Fruit fly (Drosophila melanogaster) whole organism, embryonic: ENCODE results near the gene rho-4.
A peak's percentile ranks its signal among the peaks of the same experiment; 100 is the strongest.

Experiments used
- Abd-B ChIP-seq: fragments of 200-800 bp; sonication (Bioruptor generic); optimal IDR thresholded peaks from 2 replicates; lab custom pipeline; 2018; ENCODE audit warnings: missing biosample characterization, mild to moderate bottlenecking, missing genetic modification characterization, moderate library complexity
- C15 ChIP-seq: fragments of 200-800 bp; sonication (Bioruptor generic); IDR thresholded peaks from 3 replicates; pipeline ENCODE4 v1.3.6; 2022; ENCODE audit warnings: missing biosample characterization, missing genetic modification characterization
- CG10147 ChIP-seq: fragments of 200-800 bp; sonication (Bioruptor generic); optimal IDR thresholded peaks from 2 replicates; lab custom pipeline; 2019; ENCODE audit warnings: missing biosample characterization, mild to moderate bottlenecking, missing genetic modification characterization, moderate library complexity
- CG11247 ChIP-seq: fragments of 200-800 bp; sonication (Bioruptor generic); IDR thresholded peaks from 2 replicates; pipeline ENCODE4 v1.3.6; 2022; ENCODE audit warnings: missing biosample characterization, missing genetic modification characterization
- CG11723 ChIP-seq: fragments of 200-800 bp; sonication (Bioruptor generic); optimal IDR thresholded peaks from 2 replicates; lab custom pipeline; 2017; ENCODE audit warnings: missing biosample characterization, mild to moderate bottlenecking, missing genetic modification characterization
- CG12391 ChIP-seq: fragments of 200-800 bp; sonication (Bioruptor generic); optimal IDR thresholded peaks from 3 replicates; lab custom pipeline; 2018; ENCODE audit warnings: missing biosample characterization, mild to moderate bottlenecking, missing genetic modification characterization, moderate library complexity
- CG13123 ChIP-seq: fragments of 200-800 bp; sonication (Bioruptor generic); optimal IDR thresholded peaks from 2 replicates; lab custom pipeline; 2016; ENCODE audit warnings: missing biosample characterization, missing genetic modification characterization
- CG14965 ChIP-seq: fragments of 200-800 bp; sonication (Bioruptor generic); optimal IDR thresholded peaks from 2 replicates; lab custom pipeline; 2016; ENCODE audit warnings: missing biosample characterization, missing genetic modification characterization, borderline replicate concordance
- CG15269 ChIP-seq: fragments of 200-800 bp; sonication (Bioruptor generic); optimal IDR thresholded peaks from 2 replicates; lab custom pipeline; 2018; ENCODE audit warnings: missing biosample characterization, mild to moderate bottlenecking, missing genetic modification characterization, moderate library complexity
- CG17361 ChIP-seq: fragments of 200-800 bp; sonication (Bioruptor generic); IDR thresholded peaks from 3 replicates; pipeline ENCODE4 v1.3.6; 2022; ENCODE audit warnings: missing biosample characterization, missing genetic modification characterization
- CG17802 ChIP-seq: fragments of 200-800 bp; sonication (Bioruptor generic); optimal IDR thresholded peaks from 2 replicates; lab custom pipeline; 2018; ENCODE audit warnings: missing biosample characterization, mild to moderate bottlenecking, missing genetic modification characterization, moderate library complexity
- CG1792 ChIP-seq: fragments of 200-800 bp; sonication (Bioruptor generic); optimal IDR thresholded peaks from 2 replicates; lab custom pipeline; 2016; ENCODE audit warnings: missing biosample characterization, missing genetic modification characterization
- CG18262 ChIP-seq: fragments of 200-800 bp; optimal IDR thresholded peaks from 3 replicates; lab custom pipeline; 2019; ENCODE audit warnings: missing biosample characterization, mild to moderate bottlenecking, missing genetic modification characterization, moderate library complexity
- CG18764 ChIP-seq: fragments of 200-800 bp; sonication (Bioruptor generic); optimal IDR thresholded peaks from 3 replicates; lab custom pipeline; 2016; ENCODE audit warnings: missing biosample characterization, missing genetic modification characterization
- CG34376 ChIP-seq: fragments of 200-800 bp; sonication (Bioruptor generic); optimal IDR thresholded peaks from 2 replicates; lab custom pipeline; 2018; ENCODE audit warnings: missing biosample characterization, mild to moderate bottlenecking, missing genetic modification characterization
- CG4404 ChIP-seq: fragments of 200-800 bp; sonication (Bioruptor generic); IDR thresholded peaks from 2 replicates; pipeline ENCODE4 v1.3.6; 2022; ENCODE audit warnings: missing biosample characterization, missing genetic modification characterization
- CG6654 ChIP-seq: fragments of 200-800 bp; sonication (Bioruptor generic); optimal IDR thresholded peaks from 2 replicates; lab custom pipeline; 2017; ENCODE audit warnings: missing biosample characterization, mild to moderate bottlenecking, missing genetic modification characterization
- CG7928 ChIP-seq: fragments of 200-800 bp; sonication (Bioruptor generic); optimal IDR thresholded peaks from 2 replicates; lab custom pipeline; 2017; ENCODE audit warnings: missing biosample characterization, mild to moderate bottlenecking, missing genetic modification characterization
- CG8924 ChIP-seq: fragments of 200-800 bp; optimal IDR thresholded peaks from 3 replicates; lab custom pipeline; 2019; ENCODE audit warnings: missing biosample characterization, mild to moderate bottlenecking, missing genetic modification characterization, moderate library complexity
- CG9932 ChIP-seq: fragments of 200-800 bp; sonication (Bioruptor generic); IDR thresholded peaks from 2 replicates; pipeline ENCODE4 v1.3.6; 2022; ENCODE audit warnings: missing biosample characterization, missing genetic modification characterization
- Dad ChIP-seq: fragments of 200-800 bp; sonication (Bioruptor generic); optimal IDR thresholded peaks from 3 replicates; lab custom pipeline; 2016; ENCODE audit warnings: missing biosample characterization, missing genetic modification characterization
- HLH3B ChIP-seq: fragments of 200-800 bp; sonication (Bioruptor generic); IDR thresholded peaks from 2 replicates; pipeline ENCODE4 v1.3.6; 2022; ENCODE audit warnings: missing biosample characterization, missing genetic modification characterization
- Hey ChIP-seq: fragments of 200-800 bp; sonication (Bioruptor generic); optimal IDR thresholded peaks from 3 replicates; lab custom pipeline; 2018; ENCODE audit warnings: missing biosample characterization, mild to moderate bottlenecking, missing genetic modification characterization
- HmgD ChIP-seq: fragments of 200-800 bp; sonication (Bioruptor generic); optimal IDR thresholded peaks from 3 replicates; lab custom pipeline; 2016; ENCODE audit warnings: missing biosample characterization, missing genetic modification characterization
- Rfx ChIP-seq: fragments of 200-800 bp; sonication (Bioruptor generic); IDR thresholded peaks from 2 replicates; pipeline ENCODE4 v1.3.6; 2022; ENCODE audit warnings: missing biosample characterization, missing genetic modification characterization
- Six4 ChIP-seq: fragments of 200-800 bp; sonication (Bioruptor generic); optimal IDR thresholded peaks from 2 replicates; lab custom pipeline; 2016; ENCODE audit warnings: missing biosample characterization, missing genetic modification characterization
- Tbp ChIP-seq: fragments of >200 bp; optimal IDR thresholded peaks from 2 replicates; lab custom pipeline; 2018; ENCODE audit warnings: missing biosample characterization, missing genetic modification characterization
- ac ChIP-seq: fragments of 200-800 bp; sonication (Bioruptor generic); optimal IDR thresholded peaks from 3 replicates; lab custom pipeline; 2017; ENCODE audit warnings: missing biosample characterization, mild to moderate bottlenecking, missing genetic modification characterization
- amos ChIP-seq: fragments of 200-800 bp; sonication (Bioruptor generic); IDR thresholded peaks from 2 replicates; pipeline ENCODE4 v1.3.6; 2022; ENCODE audit warnings: missing biosample characterization, missing genetic modification characterization; ENCODE audit not compliant: partially characterized antibody
- cg ChIP-seq: fragments of 200-800 bp; sonication (Bioruptor generic); optimal IDR thresholded peaks from 3 replicates; lab custom pipeline; 2019; ENCODE audit warnings: missing biosample characterization, mild to moderate bottlenecking, missing genetic modification characterization, moderate library complexity
- crol ChIP-seq: fragments of 200-800 bp; sonication (Bioruptor generic); IDR thresholded peaks from 2 replicates; pipeline ENCODE4 v1.3.6; 2022; ENCODE audit warnings: missing biosample characterization, missing genetic modification characterization
- dm ChIP-seq: fragments of 200-800 bp; sonication (Bioruptor generic); optimal IDR thresholded peaks from 3 replicates; lab custom pipeline; 2016; ENCODE audit warnings: missing biosample characterization, missing genetic modification characterization
- gfzf ChIP-seq: fragments of 200-800 bp; sonication (Bioruptor generic); optimal IDR thresholded peaks from 2 replicates; lab custom pipeline; 2016; ENCODE audit warnings: missing biosample characterization, mild to moderate bottlenecking, missing genetic modification characterization, moderate library complexity
- grau ChIP-seq: fragments of 200-800 bp; optimal IDR thresholded peaks from 3 replicates; lab custom pipeline; 2019; ENCODE audit warnings: missing biosample characterization, mild to moderate bottlenecking, missing genetic modification characterization, moderate library complexity
- hbn ChIP-seq: fragments of 200-800 bp; sonication (Bioruptor generic); IDR thresholded peaks from 2 replicates; pipeline ENCODE4 v1.3.6; 2022; ENCODE audit warnings: missing biosample characterization, missing genetic modification characterization; ENCODE audit not compliant: partially characterized antibody
- maf-S ChIP-seq: fragments of 200-800 bp; sonication (Bioruptor generic); optimal IDR thresholded peaks from 2 replicates; lab custom pipeline; 2016; ENCODE audit warnings: missing biosample characterization, missing genetic modification characterization
- mam ChIP-seq: fragments of 200-800 bp; sonication (Bioruptor generic); optimal IDR thresholded peaks from 3 replicates; lab custom pipeline; 2016; ENCODE audit warnings: missing biosample characterization, missing genetic modification characterization
- nerfin-1 ChIP-seq: fragments of 200-800 bp; sonication (Bioruptor generic); optimal IDR thresholded peaks from 3 replicates; lab custom pipeline; 2019; ENCODE audit warnings: missing biosample characterization, mild to moderate bottlenecking, missing genetic modification characterization, moderate library complexity
- nmo ChIP-seq: fragments of 200-800 bp; sonication (Bioruptor generic); optimal IDR thresholded peaks from 2 replicates; lab custom pipeline; 2018; ENCODE audit warnings: missing biosample characterization, mild to moderate bottlenecking, missing genetic modification characterization, moderate library complexity
- p53 ChIP-seq: fragments of 200-800 bp; sonication (Bioruptor generic); optimal IDR thresholded peaks from 2 replicates; lab custom pipeline; 2016; ENCODE audit warnings: missing biosample characterization, missing genetic modification characterization
- pho ChIP-seq: fragments of 200-800 bp; sonication (Bioruptor generic); optimal IDR thresholded peaks from 2 replicates; lab custom pipeline; 2016; ENCODE audit warnings: missing biosample characterization, missing genetic modification characterization
- pnt ChIP-seq: fragments of 200-800 bp; sonication (Bioruptor generic); optimal IDR thresholded peaks from 3 replicates; lab custom pipeline; 2016; ENCODE audit warnings: missing biosample characterization, missing genetic modification characterization
- psq ChIP-seq: fragments of 200-800 bp; sonication (Bioruptor generic); optimal IDR thresholded peaks from 2 replicates; lab custom pipeline; 2017; ENCODE audit warnings: missing biosample characterization, missing genetic modification characterization
- salm ChIP-seq: fragments of 200-800 bp; sonication (Bioruptor generic); optimal IDR thresholded peaks from 2 replicates; lab custom pipeline; 2018; ENCODE audit warnings: missing biosample characterization, mild to moderate bottlenecking, missing genetic modification characterization
- schlank ChIP-seq: fragments of 200-800 bp; sonication (Bioruptor generic); optimal IDR thresholded peaks from 2 replicates; lab custom pipeline; 2018; ENCODE audit warnings: missing biosample characterization, mild to moderate bottlenecking, missing genetic modification characterization
- sens-2 ChIP-seq: fragments of 200-800 bp; sonication (Bioruptor generic); IDR thresholded peaks from 2 replicates; pipeline ENCODE4 v1.3.6; 2022; ENCODE audit warnings: missing biosample characterization, missing genetic modification characterization
- slou ChIP-seq: fragments of 200-800 bp; sonication (Bioruptor generic); optimal IDR thresholded peaks from 3 replicates; lab custom pipeline; 2016; ENCODE audit warnings: missing biosample characterization, missing genetic modification characterization
- tgo ChIP-seq: fragments of 200-800 bp; sonication (Bioruptor generic); IDR thresholded peaks from 3 replicates; pipeline ENCODE4 v1.3.6; 2022; ENCODE audit warnings: missing biosample characterization, missing genetic modification characterization
- vfl ChIP-seq: fragments of 200-800 bp; sonication (Bioruptor generic); optimal IDR thresholded peaks from 2 replicates; lab custom pipeline; 2016; ENCODE audit warnings: missing biosample characterization, missing genetic modification characterization
- z ChIP-seq: fragments of 200-800 bp; sonication (Bioruptor generic); IDR thresholded peaks from 3 replicates; pipeline ENCODE4 v1.3.6; 2022; ENCODE audit warnings: missing biosample characterization, missing genetic modification characterization

The rho-4 gene

dm6 chrX:11580200-11580840 lies 19.3 kb upstream of the rho-4 start, which contains the start of gene nod (continued):
- TF ChIP-seq HmgD: peak; percentile 55
- TF ChIP-seq Abd-B (GFP tag; lab: Kevin White, UChicago): peak; percentile 10
- TF ChIP-seq Hey (tag; lab: Kevin White, UChicago): no peak
- TF ChIP-seq dm (GFP tag; lab: Kevin White, UChicago): peak; percentile 31
- peak; percentile 60 for TF ChIP-seq grau (tag; lab: Kevin White, UChicago)
- TF ChIP-seq sens-2: no peak
- TF ChIP-seq CG1792: peak; percentile 7
- peak; percentile 15 for TF ChIP-seq CG18764 (GFP tag; lab: Kevin White, UChicago)
- TF ChIP-seq CG17361 (GFP tag; lab: Robert Waterston, UW): peak; percentile 71
- peak; percentile 66 for TF ChIP-seq amos (GFP tag; lab: Robert Waterston, UW)
- TF ChIP-seq pho (GFP tag; lab: Kevin White, UChicago): peak; percentile 62
- TF ChIP-seq mam (GFP tag; lab: Kevin White, UChicago): peak; percentile 81
- TF ChIP-seq salm: peak; percentile 31
- TF ChIP-seq CG11723: no peak
- TF ChIP-seq crol (GFP tag; lab: Robert Waterston, UW): no peak
- TF ChIP-seq pnt (GFP tag; lab: Kevin White, UChicago): peak; percentile 68
- TF ChIP-seq CG10147: peak; percentile 43
- peak; percentile 55 for TF ChIP-seq CG18262
- TF ChIP-seq CG13123 (GFP tag; lab: Kevin White, UChicago): peak; percentile 51
- TF ChIP-seq Tbp (GFP tag; lab: Kevin White, UChicago): no peak
- TF ChIP-seq maf-S (GFP tag; lab: Kevin White, UChicago): peak; percentile 58
- TF ChIP-seq CG6654 (GFP tag; lab: Kevin White, UChicago): no peak
- peak; percentile 51 for TF ChIP-seq Dad (GFP tag; lab: Kevin White, UChicago)
- TF ChIP-seq CG12391 (tag; lab: Kevin White, UChicago): peak; percentile 63
- peak; percentile 17 for TF ChIP-seq vfl (GFP tag; lab: Kevin White, UChicago)
- peak; percentile 72 for TF ChIP-seq nerfin-1 (tag; lab: Kevin White, UChicago)
- 0 out of 2 replicates have a peak, but pooled peaks have one; percentile 26 for TF ChIP-seq CG11247 (GFP tag; lab: Robert Waterston, UW)
- peak; percentile 74 for TF ChIP-seq Rfx (GFP tag; lab: Robert Waterston, UW)
- peak; percentile 55 for TF ChIP-seq CG15269 (tag; lab: Kevin White, UChicago)
- TF ChIP-seq p53 (GFP tag; lab: Kevin White, UChicago): peak; percentile 61
- TF ChIP-seq tgo (GFP tag; lab: Robert Waterston, UW): peak; percentile 52; the same call in 1 of the 3 replicates
- TF ChIP-seq CG14965 (GFP tag; lab: Kevin White, UChicago): no peak
- no peak for TF ChIP-seq ac
- no peak for TF ChIP-seq CG17802 (tag; lab: Kevin White, UChicago)
- TF ChIP-seq C15: no peak
- TF ChIP-seq CG4404 (GFP tag; lab: Robert Waterston, UW): peak; percentile 42
- TF ChIP-seq slou (GFP tag; lab: Kevin White, UChicago): no peak
- peak; percentile 49; the same call in 1 of the 2 replicates for TF ChIP-seq HLH3B
- peak; percentile 92 for TF ChIP-seq gfzf
- no peak for TF ChIP-seq CG8924
- peak; percentile 72 for TF ChIP-seq CG9932 (GFP tag; lab: Robert Waterston, UW)
- TF ChIP-seq Six4 (GFP tag; lab: Kevin White, UChicago): peak; percentile 59
- TF ChIP-seq schlank (tag; lab: Kevin White, UChicago): peak; percentile 20
- TF ChIP-seq hbn (GFP tag; lab: Robert Waterston, UW): peak; percentile 73
- TF ChIP-seq CG34376 (GFP tag; lab: Kevin White, UChicago): peak; percentile 49
- TF ChIP-seq psq: no peak
- peak; percentile 45; the same call in 1 of the 3 replicates for TF ChIP-seq z (GFP tag; lab: Robert Waterston, UW)
- TF ChIP-seq nmo (GFP tag; lab: Kevin White, UChicago): peak; percentile 64
- TF ChIP-seq CG7928: peak; percentile 94
- no peak for TF ChIP-seq cg (GFP tag; lab: Kevin White, UChicago)
